Worm (Caenorhabditis elegans) whole organism, L4 larva: ENCODE measurements around the gene wago-10.

Experiments used
- Y5F2A.4 ChIP-seq: fragments of 200-800 bp; sonication (Bioruptor generic); optimal IDR thresholded peaks from 2 replicates; lab custom pipeline; 2018; ENCODE audit warnings: mild to moderate bottlenecking, missing genetic modification characterization, missing compliant biosample characterization
- ceh-62 ChIP-seq: sonication (generic microtip); optimal IDR thresholded peaks from 2 replicates; lab custom pipeline; 2017; ENCODE audit warnings: missing biosample characterization, missing genetic modification characterization
- hlh-11 ChIP-seq: fragments of 200-800 bp; sonication (Bioruptor generic); optimal IDR thresholded peaks from 2 replicates; lab custom pipeline; 2018; ENCODE audit warnings: mild to moderate bottlenecking, missing genetic modification characterization, missing compliant biosample characterization
- jun-1 ChIP-seq: fragments of 150-350 bp; optimal IDR thresholded peaks from 2 replicates; lab custom pipeline; 2014; ENCODE audit warnings: missing biosample characterization, missing genetic modification reagents, missing genetic modification characterization
- lim-7 ChIP-seq: fragments of 200-800 bp; sonication (Bioruptor generic); IDR thresholded peaks from 2 replicates; pipeline ENCODE4 v1.3.6; 2022; ENCODE audit warnings: missing genetic modification characterization, missing compliant biosample characterization
- lin-13 ChIP-seq: fragments of 150-350 bp; optimal IDR thresholded peaks from 2 replicates; lab custom pipeline; 2014; ENCODE audit warnings: missing biosample characterization, missing genetic modification reagents, missing genetic modification characterization
- mdl-1 ChIP-seq, 2 experiments: fragments of 150-350 bp in 1 of 2; sonication (generic microtip) in 1 of 2; optimal IDR thresholded peaks; 2 replicates each; lab custom pipeline; 2014 to 2017; ENCODE audit warnings: missing biosample characterization in 2 of 2, missing genetic modification characterization in 2 of 2
- mdt-29 ChIP-seq: fragments of 200-800 bp; sonication (Bioruptor generic); IDR thresholded peaks from 2 replicates; pipeline ENCODE4 v1.3.6; 2022; ENCODE audit warnings: missing genetic modification reagents, missing genetic modification characterization, missing compliant biosample characterization
- nhr-237 ChIP-seq: sonication (generic microtip); optimal IDR thresholded peaks from 2 replicates; lab custom pipeline; 2017; ENCODE audit warnings: missing biosample characterization, missing genetic modification characterization
- nhr-77 ChIP-seq: fragments of 150-350 bp; optimal IDR thresholded peaks from 2 replicates; lab custom pipeline; 2014; ENCODE audit warnings: missing biosample characterization, missing genetic modification characterization
- snpc-4 ChIP-seq: fragments of 150-350 bp; optimal IDR thresholded peaks from 2 replicates; lab custom pipeline; 2014; ENCODE audit warnings: missing biosample characterization, missing genetic modification characterization
- unc-39 ChIP-seq: sonication (generic microtip); optimal IDR thresholded peaks from 2 replicates; lab custom pipeline; 2017; ENCODE audit warnings: missing biosample characterization, missing genetic modification characterization
- ztf-11 ChIP-seq: fragments of 150-350 bp; optimal IDR thresholded peaks from 2 replicates; lab custom pipeline; 2014; ENCODE audit warnings: missing biosample characterization, missing genetic modification characterization

- TF ChIP-seq lim-7 (GFP tag; lab: Robert Waterston, UW) (no peak), lin-13 (GFP tag; lab: Kevin White, UChicago) (no peak), nhr-237 (no peak), unc-39 (tag; lab: Kevin White, UChicago) (no peak), snpc-4 (tag; lab: Kevin White, UChicago) (no peak), jun-1 (tag; lab: Kevin White, UChicago) (no peak), Y5F2A.4 (GFP tag; lab: Kevin White, UChicago) (no peak), ztf-11 (tag; lab: Kevin White, UChicago) (no peak), nhr-77 (tag; lab: Kevin White, UChicago) (no peak), ceh-62 (tag; lab: Kevin White, UChicago) (no peak), mdl-1 (tag; optimal IDR thresholded peaks at IDR 0.05; lab: Kevin White, UChicago) (no peak), mdt-29 (GFP tag; lab: Robert Waterston, UW) (no peak), hlh-11 (tag; lab: Kevin White, UChicago) (no peak)
Observed at ce11 chrV:376790-377189, 33.6 kb downstream of the wago-10 start.
